Fruit fly (Drosophila melanogaster) whole organism, embryonic: ENCODE measurements around the gene nmo.

Source experiments
- Asciz ChIP-seq: fragments of 200-800 bp; sonication (Bioruptor generic); optimal IDR thresholded peaks from 2 replicates; lab custom pipeline; 2017; ENCODE audit warnings: missing biosample characterization, mild to moderate bottlenecking, missing genetic modification characterization, missing genetic modification reagents
- B-H1 ChIP-seq: fragments of 200-800 bp; sonication (Bioruptor generic); IDR thresholded peaks from 3 replicates; pipeline ENCODE4 v1.3.6; 2022; ENCODE audit warnings: missing biosample characterization, missing genetic modification characterization
- Bdp1 ChIP-seq: fragments of 200-800 bp; sonication (Bioruptor generic); optimal IDR thresholded peaks from 3 replicates; lab custom pipeline; 2016; ENCODE audit warnings: missing biosample characterization, missing genetic modification characterization
- CG10654 ChIP-seq: fragments of 200-800 bp; sonication (Bioruptor generic); optimal IDR thresholded peaks from 2 replicates; lab custom pipeline; 2016; ENCODE audit warnings: missing biosample characterization, missing genetic modification characterization
- CG10979 ChIP-seq: fragments of 200-800 bp; sonication (Bioruptor generic); optimal IDR thresholded peaks from 2 replicates; lab custom pipeline; 2018; ENCODE audit warnings: missing biosample characterization, mild to moderate bottlenecking, missing genetic modification characterization, moderate library complexity
- CG12071 ChIP-seq: fragments of 200-800 bp; sonication (Bioruptor generic); optimal IDR thresholded peaks from 3 replicates; lab custom pipeline; 2018; ENCODE audit warnings: missing biosample characterization, mild to moderate bottlenecking, missing genetic modification characterization
- CG12744 ChIP-seq: fragments of 200-800 bp; sonication (Bioruptor generic); optimal IDR thresholded peaks from 2 replicates; lab custom pipeline; 2016; ENCODE audit warnings: missing biosample characterization, missing genetic modification characterization
- CG15514 ChIP-seq: fragments of 200-800 bp; sonication (Bioruptor generic); optimal IDR thresholded peaks from 3 replicates; lab custom pipeline; 2017; ENCODE audit warnings: missing biosample characterization, missing genetic modification characterization, mild to moderate bottlenecking, moderate library complexity, missing genetic modification reagents
- CG16813 ChIP-seq: fragments of 200-800 bp; sonication (Bioruptor generic); IDR thresholded peaks from 3 replicates; pipeline ENCODE4 v1.3.6; 2022; ENCODE audit warnings: missing biosample characterization, missing genetic modification characterization; ENCODE audit not compliant: partially characterized antibody
- CG2120 ChIP-seq: fragments of 200-800 bp; sonication (Bioruptor generic); optimal IDR thresholded peaks from 3 replicates; lab custom pipeline; 2016; ENCODE audit warnings: missing biosample characterization, missing genetic modification characterization
- CG30403 ChIP-seq: fragments of 200-800 bp; sonication (Bioruptor generic); optimal IDR thresholded peaks from 3 replicates; lab custom pipeline; 2016; ENCODE audit warnings: missing biosample characterization, missing genetic modification characterization
- CG3065 ChIP-seq: fragments of 200-800 bp; sonication (Bioruptor generic); optimal IDR thresholded peaks from 2 replicates; lab custom pipeline; 2016; ENCODE audit warnings: missing biosample characterization, missing genetic modification characterization
- CG3995 ChIP-seq: fragments of 200-800 bp; sonication (Bioruptor generic); optimal IDR thresholded peaks from 3 replicates; lab custom pipeline; 2016; ENCODE audit warnings: missing biosample characterization, missing genetic modification characterization
- CG4328 ChIP-seq: fragments of 200-800 bp; sonication (Bioruptor generic); optimal IDR thresholded peaks from 3 replicates; lab custom pipeline; 2017; ENCODE audit warnings: missing biosample characterization, missing genetic modification reagents, missing genetic modification characterization
- CG6689 ChIP-seq: fragments of 200-800 bp; sonication (Bioruptor generic); IDR thresholded peaks from 2 replicates; pipeline ENCODE4 v1.3.6; 2022; ENCODE audit warnings: missing biosample characterization, missing genetic modification characterization
- CG7786 ChIP-seq: fragments of 200-800 bp; sonication (Bioruptor generic); optimal IDR thresholded peaks from 2 replicates; lab custom pipeline; 2016; ENCODE audit warnings: missing biosample characterization, missing genetic modification characterization
- CG9876 ChIP-seq: fragments of 200-800 bp; sonication (Bioruptor generic); optimal IDR thresholded peaks from 2 replicates; lab custom pipeline; 2016; ENCODE audit warnings: missing biosample characterization, missing genetic modification characterization
- CHES-1-like ChIP-seq: fragments of 200-800 bp; sonication (Bioruptor generic); optimal IDR thresholded peaks from 2 replicates; lab custom pipeline; 2016; ENCODE audit warnings: missing biosample characterization, missing genetic modification characterization
- Chrac-16 ChIP-seq: fragments of 200-800 bp; sonication (Bioruptor generic); optimal IDR thresholded peaks from 3 replicates; lab custom pipeline; 2016; ENCODE audit warnings: missing biosample characterization, missing genetic modification characterization
- Dek ChIP-seq: fragments of 200-800 bp; sonication (Bioruptor generic); optimal IDR thresholded peaks from 3 replicates; lab custom pipeline; 2019; ENCODE audit warnings: missing biosample characterization, mild to moderate bottlenecking, missing genetic modification characterization, moderate library complexity
- MBD-R2 ChIP-seq: fragments of 200-800 bp; sonication (Bioruptor generic); IDR thresholded peaks from 2 replicates; pipeline ENCODE4 v1.3.6; 2022; ENCODE audit warnings: missing biosample characterization, missing genetic modification characterization
- Pdp1 ChIP-seq, 2 experiments: fragments of 200-800 bp; sonication (Bioruptor generic); optimal IDR thresholded peaks; 3 replicates each; lab custom pipeline; 2016; ENCODE audit warnings: missing biosample characterization in 2 of 2, missing genetic modification characterization in 2 of 2, mild to moderate bottlenecking in 1 of 2, moderate library complexity in 1 of 2
- Ptx1 ChIP-seq: fragments of 200-800 bp; sonication (Bioruptor generic); IDR thresholded peaks from 2 replicates; pipeline ENCODE4 v1.3.6; 2022; ENCODE audit warnings: missing biosample characterization, missing genetic modification characterization
- TFAM ChIP-seq: fragments of 200-800 bp; sonication (Bioruptor generic); optimal IDR thresholded peaks from 2 replicates; lab custom pipeline; 2017; ENCODE audit warnings: missing biosample characterization, missing genetic modification characterization, inconsistent platforms
- amos ChIP-seq: fragments of 200-800 bp; sonication (Bioruptor generic); IDR thresholded peaks from 2 replicates; pipeline ENCODE4 v1.3.6; 2022; ENCODE audit warnings: missing biosample characterization, missing genetic modification characterization; ENCODE audit not compliant: partially characterized antibody
- corto ChIP-seq: fragments of 200-800 bp; sonication (Bioruptor generic); optimal IDR thresholded peaks from 2 replicates; lab custom pipeline; 2016; ENCODE audit warnings: missing biosample characterization, mild to moderate bottlenecking, missing genetic modification characterization, moderate library complexity
- jigr1 ChIP-seq: fragments of 200-800 bp; sonication (Bioruptor generic); IDR thresholded peaks from 3 replicates; pipeline ENCODE4 v1.3.6; 2022; ENCODE audit warnings: missing biosample characterization, missing genetic modification characterization
- kah ChIP-seq: fragments of 200-800 bp; sonication (Bioruptor generic); optimal IDR thresholded peaks from 2 replicates; lab custom pipeline; 2018; ENCODE audit warnings: missing biosample characterization, mild to moderate bottlenecking, missing genetic modification characterization
- kay ChIP-seq: fragments of 200-800 bp; sonication (Bioruptor generic); optimal IDR thresholded peaks from 2 replicates; lab custom pipeline; 2016; ENCODE audit warnings: missing biosample characterization, missing genetic modification characterization
- maf-S ChIP-seq: fragments of 200-800 bp; sonication (Bioruptor generic); optimal IDR thresholded peaks from 2 replicates; lab custom pipeline; 2016; ENCODE audit warnings: missing biosample characterization, missing genetic modification characterization
- oc ChIP-seq: fragments of 200-800 bp; sonication (Bioruptor generic); optimal IDR thresholded peaks from 2 replicates; lab custom pipeline; 2018; ENCODE audit warnings: missing biosample characterization, mild to moderate bottlenecking, missing genetic modification characterization, moderate library complexity
- pum ChIP-seq: fragments of 200-800 bp; sonication (Bioruptor generic); optimal IDR thresholded peaks from 2 replicates; lab custom pipeline; 2016; ENCODE audit warnings: missing biosample characterization, missing genetic modification characterization
- row ChIP-seq: fragments of 200-800 bp; sonication (Bioruptor generic); IDR thresholded peaks from 3 replicates; pipeline ENCODE4 v1.3.6; 2022; ENCODE audit warnings: missing biosample characterization, missing genetic modification characterization
- sens ChIP-seq: fragments of 200-800 bp; sonication (Bioruptor generic); peaks from one replicate; lab custom pipeline; 2016; ENCODE audit warnings: missing biosample characterization, missing genetic modification characterization
- sens-2 ChIP-seq: fragments of 200-800 bp; sonication (Bioruptor generic); IDR thresholded peaks from 2 replicates; pipeline ENCODE4 v1.3.6; 2022; ENCODE audit warnings: missing biosample characterization, missing genetic modification characterization
- sim ChIP-seq: fragments of 200-800 bp; sonication (Bioruptor generic); IDR thresholded peaks from 2 replicates; pipeline ENCODE4 v1.3.6; 2022; ENCODE audit warnings: missing biosample characterization, missing genetic modification characterization
- sna ChIP-seq: fragments of 200-800 bp; sonication (Bioruptor generic); IDR thresholded peaks from 2 replicates; pipeline ENCODE4 v1.3.6; 2022; ENCODE audit warnings: missing biosample characterization, missing genetic modification characterization; ENCODE audit not compliant: partially characterized antibody
- sug ChIP-seq: fragments of 200-800 bp; optimal IDR thresholded peaks from 2 replicates; lab custom pipeline; 2019; ENCODE audit warnings: missing biosample characterization, mild to moderate bottlenecking, missing genetic modification characterization, moderate library complexity
- tna ChIP-seq: fragments of 200-800 bp; sonication (Bioruptor generic); IDR thresholded peaks from 2 replicates; pipeline ENCODE4 v1.3.6; 2022; ENCODE audit warnings: missing biosample characterization, missing genetic modification characterization; ENCODE audit not compliant: partially characterized antibody

nmo gene

dm6 chr3L:8067491-8067890 lies 88.6 kb downstream of the nmo start:
- no peak for TF ChIP-seq CG10979 (tag; lab: Kevin White, UChicago)
- no peak for TF ChIP-seq CG3065 (GFP tag; lab: Kevin White, UChicago)
- TF ChIP-seq TFAM (GFP tag; lab: Kevin White, UChicago): no peak
- no peak for TF ChIP-seq CG15514
- no peak for TF ChIP-seq jigr1 (GFP tag; lab: Robert Waterston, UW)
- TF ChIP-seq MBD-R2: no peak
- TF ChIP-seq CG6689: no peak
- no peak for TF ChIP-seq maf-S (GFP tag; lab: Kevin White, UChicago)
- TF ChIP-seq CG4328 (GFP tag; lab: Kevin White, UChicago): no peak
- TF ChIP-seq row (GFP tag; lab: Robert Waterston, UW): no peak
- TF ChIP-seq oc (tag; lab: Kevin White, UChicago): no peak
- no peak for TF ChIP-seq Asciz (GFP tag; lab: Kevin White, UChicago)
- TF ChIP-seq kay: no peak
- no peak for TF ChIP-seq CG16813 (GFP tag; lab: Robert Waterston, UW)
- no peak for TF ChIP-seq sna
- TF ChIP-seq kah (GFP tag; lab: Kevin White, UChicago): no peak
- TF ChIP-seq CG12744: no peak
- TF ChIP-seq Chrac-16 (GFP tag; lab: Kevin White, UChicago): no peak
- no peak for TF ChIP-seq CG7786 (GFP tag; lab: Kevin White, UChicago)

dm6 chr3L:8068061-8068460 lies 89.2 kb downstream of the nmo start:
- TF ChIP-seq Pdp1 (GFP tag; optimal IDR thresholded peaks at IDR 0.05; lab: Kevin White, UChicago) (no peak), sug (no peak), CG3995 (no peak), pum (no peak), sens (peak; percentile 60), amos (0 out of 2 replicates have a peak, but pooled peaks have one; percentile 36), Bdp1 (GFP tag; lab: Kevin White, UChicago) (peak; percentile 80), tna (GFP tag; lab: Robert Waterston, UW) (0 out of 2 replicates have a peak, but pooled peaks have one; percentile 8)

- TF ChIP-seq CG12071 (GFP tag; lab: Kevin White, UChicago) (no peak), sim (GFP tag; lab: Robert Waterston, UW) (no peak), CHES-1-like (no peak), CG9876 (GFP tag; lab: Kevin White, UChicago) (no peak), Ptx1 (GFP tag; lab: Robert Waterston, UW) (no peak), CG10654 (GFP tag; lab: Kevin White, UChicago) (no peak), B-H1 (GFP tag; lab: Robert Waterston, UW) (no peak), CG30403 (no peak), Dek (tag; lab: Kevin White, UChicago) (no peak), CG2120 (GFP tag; lab: Kevin White, UChicago) (no peak), sens-2 (no peak), corto (GFP tag; lab: Kevin White, UChicago) (no peak)
These were observed 90.3 kb downstream of the nmo start, which contains the start of gene CG42590 for dm6 chr3L:8069167-8069566. CG42590 (minus strand) TSS chr3L:8069267.
